Worm (Caenorhabditis elegans) whole organism, late embryonic: ENCODE measurements around the gene rab-33.

Experiments used
- C08G9.2 ChIP-seq: sonication (generic microtip); optimal IDR thresholded peaks from 2 replicates; lab custom pipeline; 2016; ENCODE audit warnings: mild to moderate bottlenecking, missing genetic modification characterization, moderate library complexity, missing compliant biosample characterization
- C38D4.7 ChIP-seq: fragments of 200-800 bp; sonication (Bioruptor generic); optimal IDR thresholded peaks from 2 replicates; lab custom pipeline; 2018; ENCODE audit warnings: mild to moderate bottlenecking, missing genetic modification characterization, moderate library complexity, missing compliant biosample characterization
- F13H6.1 ChIP-seq: sonication (generic microtip); optimal IDR thresholded peaks from 2 replicates; lab custom pipeline; 2016; ENCODE audit warnings: missing genetic modification characterization, missing compliant biosample characterization
- T23F11.4 ChIP-seq: fragments of 200-800 bp; sonication (Bioruptor generic); optimal IDR thresholded peaks from 2 replicates; lab custom pipeline; 2018; ENCODE audit warnings: mild to moderate bottlenecking, missing genetic modification characterization, missing compliant biosample characterization
- Y22D7AL.16 ChIP-seq: sonication (generic microtip); optimal IDR thresholded peaks from 2 replicates; lab custom pipeline; 2016; ENCODE audit warnings: missing genetic modification characterization, missing compliant biosample characterization
- ama-1 ChIP-seq: fragments of 150-350 bp; optimal IDR thresholded peaks from 2 replicates; lab custom pipeline; 2014
- ceh-14 ChIP-seq: sonication (generic microtip); optimal IDR thresholded peaks from 2 replicates; lab custom pipeline; 2016; ENCODE audit warnings: missing genotype, missing genetic modification characterization, missing compliant biosample characterization
- ceh-18 ChIP-seq: sonication (generic microtip); optimal IDR thresholded peaks from 2 replicates; lab custom pipeline; 2016; ENCODE audit warnings: missing genetic modification characterization, missing compliant biosample characterization
- ceh-2 ChIP-seq: sonication (generic microtip); optimal IDR thresholded peaks from 2 replicates; lab custom pipeline; 2016; ENCODE audit warnings: missing genotype, missing genetic modification characterization, missing compliant biosample characterization
- ceh-22 ChIP-seq: sonication (generic microtip); optimal IDR thresholded peaks from 2 replicates; lab custom pipeline; 2017; ENCODE audit warnings: missing biosample characterization, missing genetic modification characterization
- ceh-30 ChIP-seq: fragments of 150-350 bp; optimal IDR thresholded peaks from 2 replicates; lab custom pipeline; 2014; ENCODE audit warnings: missing biosample characterization, missing genetic modification characterization
- ceh-31 ChIP-seq: sonication (generic microtip); optimal IDR thresholded peaks from 2 replicates; lab custom pipeline; 2016; ENCODE audit warnings: missing genetic modification characterization, missing compliant biosample characterization
- ceh-34 ChIP-seq: sonication (generic microtip); optimal IDR thresholded peaks from 2 replicates; lab custom pipeline; 2016; ENCODE audit warnings: mild to moderate bottlenecking, missing genetic modification characterization, missing compliant biosample characterization
- ceh-45 ChIP-seq: fragments of 200-800 bp; sonication (Bioruptor generic); IDR thresholded peaks from 2 replicates; pipeline ENCODE4 v1.3.6; 2022; ENCODE audit warnings: missing genetic modification reagents, missing genetic modification characterization, missing compliant biosample characterization
- ceh-48 ChIP-seq: sonication (generic microtip); optimal IDR thresholded peaks from 2 replicates; lab custom pipeline; 2016; ENCODE audit warnings: missing genetic modification characterization, inconsistent platforms, missing compliant biosample characterization
- ceh-6 ChIP-seq: fragments of 200-800 bp; sonication (Bioruptor generic); optimal IDR thresholded peaks from 2 replicates; lab custom pipeline; 2018; ENCODE audit warnings: mild to moderate bottlenecking, missing genetic modification characterization, missing compliant biosample characterization
- che-1 ChIP-seq: sonication (generic microtip); optimal IDR thresholded peaks from 2 replicates; lab custom pipeline; 2016; ENCODE audit warnings: mild to moderate bottlenecking, missing genetic modification characterization, missing compliant biosample characterization
- elt-4 ChIP-seq: sonication (generic microtip); optimal IDR thresholded peaks from 2 replicates; lab custom pipeline; 2016; ENCODE audit warnings: missing genetic modification characterization, missing compliant biosample characterization
- eyg-1 ChIP-seq: sonication (generic microtip); optimal IDR thresholded peaks from 2 replicates; lab custom pipeline; 2016; ENCODE audit warnings: missing genotype, missing genetic modification characterization, missing compliant biosample characterization
- fkh-10 ChIP-seq: fragments of 150-350 bp; optimal IDR thresholded peaks from 2 replicates; lab custom pipeline; 2014; ENCODE audit warnings: missing biosample characterization, missing genetic modification reagents, missing genetic modification characterization
- fkh-6 ChIP-seq: sonication (generic microtip); optimal IDR thresholded peaks from 2 replicates; lab custom pipeline; 2016; ENCODE audit warnings: missing genetic modification characterization, missing compliant biosample characterization
- gmeb-2 ChIP-seq: sonication (generic microtip); optimal IDR thresholded peaks from 2 replicates; lab custom pipeline; 2016; ENCODE audit warnings: missing genetic modification characterization, inconsistent platforms, missing compliant biosample characterization
- hlh-13 ChIP-seq: fragments of 200-800 bp; sonication (Bioruptor generic); optimal IDR thresholded peaks from 2 replicates; lab custom pipeline; 2018; ENCODE audit warnings: mild to moderate bottlenecking, missing genetic modification characterization, missing compliant biosample characterization
- hlh-15 ChIP-seq: sonication (generic microtip); optimal IDR thresholded peaks from 2 replicates; lab custom pipeline; 2016; ENCODE audit warnings: missing genetic modification characterization, missing compliant biosample characterization
- hlh-30 ChIP-seq: sonication (generic microtip); optimal IDR thresholded peaks from 2 replicates; lab custom pipeline; 2017; ENCODE audit warnings: antibody characterized with exemption, missing genetic modification characterization, missing compliant biosample characterization; ENCODE audit not compliant: insufficient read depth
- hlh-8 ChIP-seq: sonication (generic microtip); optimal IDR thresholded peaks from 2 replicates; lab custom pipeline; 2016; ENCODE audit warnings: missing genotype, missing genetic modification characterization, missing compliant biosample characterization
- lin-11 ChIP-seq: fragments of 200-800 bp; sonication (Bioruptor generic); optimal IDR thresholded peaks from 2 replicates; lab custom pipeline; 2018; ENCODE audit warnings: mild to moderate bottlenecking, missing genetic modification characterization, missing compliant biosample characterization
- mec-3 ChIP-seq: sonication (generic microtip); optimal IDR thresholded peaks from 2 replicates; lab custom pipeline; 2016; ENCODE audit warnings: borderline replicate concordance, missing genetic modification characterization, missing compliant biosample characterization
- nfya-1 ChIP-seq: sonication (generic microtip); optimal IDR thresholded peaks from 2 replicates; lab custom pipeline; 2017; ENCODE audit warnings: missing genetic modification characterization, mild to moderate bottlenecking, missing compliant biosample characterization, antibody characterized with exemption, moderate library complexity
- nhr-11 ChIP-seq: fragments of 150-350 bp; optimal IDR thresholded peaks from 2 replicates; lab custom pipeline; 2014; ENCODE audit warnings: missing biosample characterization, missing genetic modification characterization
- pag-3 ChIP-seq: sonication (generic microtip); optimal IDR thresholded peaks from 2 replicates; lab custom pipeline; 2016; ENCODE audit warnings: missing compliant biosample characterization, missing genetic modification characterization, borderline replicate concordance
- pat-9 ChIP-seq: fragments of 200-800 bp; sonication (Bioruptor generic); optimal IDR thresholded peaks from 2 replicates; lab custom pipeline; 2018; ENCODE audit warnings: mild to moderate bottlenecking, missing genetic modification characterization, moderate library complexity, missing compliant biosample characterization
- pax-1 ChIP-seq: fragments of 150-350 bp; optimal IDR thresholded peaks from 2 replicates; lab custom pipeline; 2014; ENCODE audit warnings: missing biosample characterization, missing genetic modification characterization
- pha-2 ChIP-seq: sonication (generic microtip); optimal IDR thresholded peaks from 2 replicates; lab custom pipeline; 2017; ENCODE audit warnings: mild to moderate bottlenecking, missing genetic modification characterization, missing compliant biosample characterization
- pros-1 ChIP-seq: fragments of 150-350 bp; optimal IDR thresholded peaks from 2 replicates; lab custom pipeline; 2014; ENCODE audit warnings: missing biosample characterization, missing genetic modification reagents, missing genetic modification characterization
- ref-2 ChIP-seq: sonication (generic microtip); optimal IDR thresholded peaks from 2 replicates; lab custom pipeline; 2016; ENCODE audit warnings: missing genetic modification characterization, missing compliant biosample characterization
- rnt-1 ChIP-seq: sonication (generic microtip); optimal IDR thresholded peaks from 2 replicates; lab custom pipeline; 2016; ENCODE audit warnings: missing genetic modification characterization, missing compliant biosample characterization
- sox-2 ChIP-seq: fragments of 200-800 bp; sonication (Bioruptor generic); IDR thresholded peaks from 2 replicates; pipeline ENCODE4 v1.3.6; 2022; ENCODE audit warnings: missing genetic modification reagents, missing genetic modification characterization, missing compliant biosample characterization
- sox-4 ChIP-seq: sonication (generic microtip); optimal IDR thresholded peaks from 2 replicates; lab custom pipeline; 2017; ENCODE audit warnings: mild to moderate bottlenecking, missing genetic modification characterization, inconsistent platforms, missing compliant biosample characterization
- tbx-2 ChIP-seq: sonication (generic microtip); optimal IDR thresholded peaks from 2 replicates; lab custom pipeline; 2016; ENCODE audit warnings: missing genetic modification characterization, missing compliant biosample characterization
- ttx-3 ChIP-seq: sonication (generic microtip); optimal IDR thresholded peaks from 2 replicates; lab custom pipeline; 2016; ENCODE audit warnings: missing genetic modification reagents, missing genetic modification characterization, missing compliant biosample characterization
- unc-86 ChIP-seq: sonication (generic microtip); optimal IDR thresholded peaks from 2 replicates; lab custom pipeline; 2016; ENCODE audit warnings: missing genetic modification characterization, missing compliant biosample characterization

The rab-33 gene

DNA sequence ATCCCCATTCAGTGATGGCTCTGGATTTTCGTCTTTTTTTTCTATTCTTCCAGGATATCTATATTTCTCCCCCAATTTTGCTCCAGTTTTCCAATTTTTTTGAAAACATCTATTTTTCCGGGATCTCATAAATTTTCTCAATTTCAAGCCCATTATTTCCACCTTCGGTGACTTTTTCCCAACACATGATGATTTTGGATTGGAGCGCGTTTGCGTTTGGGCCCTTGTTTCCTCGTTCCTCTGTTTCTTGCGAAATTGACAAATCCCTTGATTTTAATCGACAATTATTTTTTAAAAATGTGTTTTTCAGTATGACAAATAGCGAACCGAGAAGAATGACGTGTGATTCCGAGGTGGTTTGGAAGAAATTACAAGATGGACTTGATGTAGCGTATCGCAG is 32.7 kb downstream of the rab-33 start, which contains the start of gene cul-1:
cul-1 (plus strand) TSS at position 311 of the 400 bp plus-strand sequence.
- TF ChIP-seq hlh-30 (tag; lab: Kevin White, UChicago) (no peak), C08G9.2 (no peak), T23F11.4 (GFP tag; lab: Kevin White, UChicago) (no peak), C38D4.7 (GFP tag; lab: Kevin White, UChicago) (no peak), ceh-14 (tag; lab: Kevin White, UChicago) (no peak), che-1 (tag; lab: Kevin White, UChicago) (no peak), ceh-30 (tag; lab: Kevin White, UChicago) (no peak), hlh-15 (tag; lab: Kevin White, UChicago) (no peak), pag-3 (tag; lab: Kevin White, UChicago) (no peak)

DNA sequence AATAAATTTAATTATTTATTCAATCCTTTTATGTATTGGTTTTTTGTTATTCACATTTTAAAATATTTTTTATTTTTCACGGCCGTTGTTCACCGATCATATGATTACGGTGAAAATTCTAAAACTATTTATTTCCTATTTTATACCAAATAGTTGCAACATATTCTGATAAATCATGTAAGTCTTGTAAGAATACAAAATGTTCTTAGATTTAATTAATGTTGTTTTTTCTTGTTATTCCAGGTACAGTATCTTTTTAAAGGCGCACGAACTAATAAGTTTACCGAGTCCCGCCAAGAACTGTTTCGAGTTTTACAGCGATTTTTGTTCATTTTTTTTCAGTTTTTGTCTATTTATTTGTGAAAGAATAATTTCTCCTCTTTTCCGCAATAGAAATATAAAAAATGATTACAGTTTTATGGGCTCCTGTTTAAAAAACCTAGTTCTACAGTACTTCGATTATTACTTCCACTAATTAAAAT is 34.0 kb downstream of the rab-33 start, which contains the start of gene D2045.5:
D2045.5 (minus strand) TSS at position 51 of the 482 bp plus-strand sequence.
- TF ChIP-seq fkh-6 (tag; lab: Kevin White, UChicago) (no peak), ceh-22 (tag; lab: Kevin White, UChicago) (no peak), unc-86 (tag; lab: Kevin White, UChicago) (no peak), fkh-10 (no peak), Y22D7AL.16 (tag; lab: Kevin White, UChicago) (no peak), tbx-2 (tag; lab: Kevin White, UChicago) (no peak), sox-4 (tag; lab: Kevin White, UChicago) (no peak), ttx-3 (tag; lab: Kevin White, UChicago) (no peak)

DNA sequence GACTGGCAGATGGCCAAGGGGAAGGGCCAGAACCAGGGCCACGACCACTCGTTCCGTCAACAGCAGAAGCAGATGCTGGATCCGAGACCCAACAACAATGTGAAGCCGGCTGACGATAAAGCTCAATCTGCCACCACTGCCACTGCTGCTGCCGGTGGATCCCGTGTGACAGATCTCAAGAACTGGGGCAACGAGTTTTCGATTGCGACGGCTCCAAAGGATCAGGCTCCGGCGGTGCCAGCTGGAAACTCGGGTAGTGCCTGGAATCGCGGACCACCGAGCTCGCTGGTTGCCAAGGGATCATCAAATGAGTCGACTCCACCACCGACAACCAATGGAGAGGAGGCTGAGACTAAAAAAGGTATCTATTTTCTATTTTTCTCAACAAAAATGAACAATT is 39.2 kb downstream of the rab-33 start:
- TF ChIP-seq ceh-30 (tag; lab: Kevin White, UChicago): no peak
- no peak for TF ChIP-seq ref-2
- no peak for TF ChIP-seq ama-1 (lab: Kevin White, UChicago)
- TF ChIP-seq nhr-11 (tag; lab: Kevin White, UChicago): no peak
- TF ChIP-seq Y22D7AL.16 (tag; lab: Kevin White, UChicago): no peak
- no peak for TF ChIP-seq fkh-10
- TF ChIP-seq mec-3 (tag; lab: Kevin White, UChicago): no peak
- no peak for TF ChIP-seq C38D4.7 (GFP tag; lab: Kevin White, UChicago)
- no peak for TF ChIP-seq ceh-45 (GFP tag; lab: Robert Waterston, UW)
- TF ChIP-seq hlh-13 (GFP tag; lab: Kevin White, UChicago): no peak
- no peak for TF ChIP-seq F13H6.1 (tag; lab: Kevin White, UChicago)
- no peak for TF ChIP-seq sox-2
- TF ChIP-seq pha-2 (tag; lab: Kevin White, UChicago): no peak
- TF ChIP-seq pat-9 (tag; lab: Kevin White, UChicago): no peak
- no peak for TF ChIP-seq elt-4 (tag; lab: Kevin White, UChicago)
- no peak for TF ChIP-seq eyg-1 (tag; lab: Kevin White, UChicago)
- TF ChIP-seq lin-11 (tag; lab: Kevin White, UChicago): no peak
- TF ChIP-seq hlh-15 (tag; lab: Kevin White, UChicago): no peak

DNA sequence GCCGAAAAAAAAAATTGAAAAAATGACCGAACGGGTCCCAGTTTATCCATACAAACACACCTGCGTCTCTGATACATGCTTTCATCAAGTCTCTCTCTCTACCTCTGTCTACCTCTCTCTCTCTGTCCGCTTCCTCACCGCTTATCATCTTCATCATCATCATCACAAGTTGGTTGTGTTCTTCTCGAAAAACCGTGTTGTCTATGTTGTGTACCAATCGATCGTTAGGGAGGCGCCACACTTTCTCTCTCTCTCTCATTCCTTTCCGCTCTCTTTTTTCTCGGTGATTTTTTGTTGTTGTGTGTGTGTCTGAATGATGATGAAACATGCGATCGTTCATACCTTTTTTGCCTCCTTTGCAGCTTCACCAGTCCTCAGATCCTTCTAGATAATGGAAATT is 40.0 kb downstream of the rab-33 start:
- TF ChIP-seq sox-2 (no peak), nfya-1 (peak; percentile 31), pax-1 (tag; lab: Kevin White, UChicago) (no peak), ceh-18 (tag; lab: Kevin White, UChicago) (peak; percentile 8)

DNA sequence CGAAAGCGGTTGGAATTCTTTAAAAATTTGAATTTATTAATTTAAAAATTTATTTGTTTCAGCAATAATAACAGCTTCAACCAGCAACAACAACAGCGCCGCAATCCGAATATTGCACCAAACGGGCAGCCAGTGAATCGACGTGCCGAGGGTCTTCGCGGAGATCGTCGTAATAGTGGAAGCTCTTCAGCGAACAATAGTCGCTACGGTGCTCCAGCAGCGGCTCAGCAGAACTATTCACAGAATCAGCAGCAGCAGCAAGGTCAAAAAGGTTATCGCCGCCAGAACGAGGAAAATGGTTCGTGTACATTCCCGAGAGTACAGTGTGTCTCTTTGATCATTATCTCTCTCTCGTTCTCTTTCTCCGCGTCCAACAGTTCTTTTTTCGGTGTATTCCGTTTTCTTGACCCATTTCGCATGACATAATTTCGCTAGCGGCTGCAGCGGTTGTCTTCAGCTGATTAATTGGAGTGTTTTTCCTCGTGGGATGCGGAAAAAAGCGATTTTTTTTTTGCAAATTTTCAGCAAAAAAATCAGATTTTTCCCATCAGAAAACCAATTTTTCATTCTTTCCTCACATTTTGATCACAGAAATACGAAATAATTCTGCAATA is 40.6 kb downstream of the rab-33 start:
- TF ChIP-seq rnt-1 (tag; lab: Kevin White, UChicago) (no peak), pax-1 (tag; lab: Kevin White, UChicago) (no peak), fkh-10 (no peak), ceh-14 (tag; lab: Kevin White, UChicago) (no peak), gmeb-2 (tag; lab: Kevin White, UChicago) (no peak), ceh-2 (no peak), ceh-34 (tag; lab: Kevin White, UChicago) (no peak), hlh-13 (GFP tag; lab: Kevin White, UChicago) (no peak), ceh-48 (tag; lab: Kevin White, UChicago) (no peak), ceh-6 (GFP tag; lab: Kevin White, UChicago) (no peak), ceh-31 (tag; lab: Kevin White, UChicago) (no peak), pros-1 (tag; lab: Kevin White, UChicago) (no peak), hlh-8 (tag; lab: Kevin White, UChicago) (no peak), fkh-6 (tag; lab: Kevin White, UChicago) (no peak), ttx-3 (tag; lab: Kevin White, UChicago) (no peak), lin-11 (tag; lab: Kevin White, UChicago) (no peak)
